Fruit fly (Drosophila melanogaster) S2 (cell line): ENCODE measurements around the gene fuss.

Experiments used
- CG8478 ChIP-seq: fragments of >200 bp; optimal IDR thresholded peaks from 2 replicates; lab custom pipeline; 2018
- CTCF ChIP-seq, 2 experiments: fragments of >200 bp; optimal IDR thresholded peaks; 2 replicates each; lab custom pipeline; 2018

DNA sequence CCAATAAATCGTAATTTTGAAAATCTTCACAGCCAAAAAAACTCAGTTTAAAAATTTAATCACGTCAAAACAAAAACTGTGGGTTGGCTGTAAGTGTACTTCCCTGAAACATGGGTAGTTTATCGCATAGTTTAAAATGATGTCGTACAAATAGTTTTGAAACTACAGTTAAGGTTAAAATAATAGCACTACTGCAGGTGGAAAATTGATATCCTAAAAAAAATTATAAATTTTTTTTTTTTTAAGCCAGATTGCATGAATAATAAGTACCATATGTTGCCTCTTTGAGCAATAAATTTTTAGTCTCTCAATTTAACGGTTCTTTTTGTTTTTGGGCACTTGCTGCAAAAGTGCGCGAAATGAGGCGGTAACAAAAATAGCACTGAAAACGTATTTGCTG, 46.8 kb upstream of the fuss start:
- no peak for TF ChIP-seq CG8478 (lab: Kevin White, UChicago)
- no peak for TF ChIP-seq CTCF (optimal IDR thresholded peaks at IDR 0.05; lab: Kevin White, UChicago)
